Fruit fly (Drosophila melanogaster): Measurements from ENCODE around the gene ZIPIC.

DNA sequence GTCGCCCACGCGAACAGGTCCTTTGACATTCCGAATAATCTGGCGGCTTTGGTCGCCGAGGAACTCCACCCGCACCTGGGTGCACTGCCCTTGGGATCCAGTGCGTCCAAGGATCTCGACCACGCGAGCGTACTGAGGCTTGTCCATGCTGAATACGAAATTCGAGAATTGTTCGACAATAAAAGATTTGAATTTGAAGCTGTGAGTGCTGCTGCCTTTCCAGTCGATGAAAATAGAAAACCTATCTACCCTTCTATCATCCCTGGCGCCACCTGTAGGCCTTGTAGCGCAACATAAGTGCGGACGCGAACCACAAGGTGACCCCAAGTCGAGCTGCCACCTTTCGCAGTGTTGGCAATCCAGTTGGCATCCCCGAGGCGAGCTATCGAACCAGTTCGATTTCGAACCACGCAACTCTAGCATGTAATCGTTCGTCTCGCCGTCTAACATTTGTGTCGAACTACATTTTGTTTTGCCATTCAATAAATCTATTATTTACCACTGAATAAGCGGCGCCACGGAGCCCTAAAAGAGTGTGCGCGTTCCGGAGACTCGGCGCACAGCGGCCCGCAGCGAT, 14.1 kb downstream of the ZIPIC start, which contains the start of the genes RpS28a and Axn:
- TF ChIP-seq insv (optimal IDR thresholded peaks at IDR 0.05) (no peak), psq (optimal IDR thresholded peaks at IDR 0.05) (no peak), Myc (optimal IDR thresholded peaks at IDR 0.05) (no peak), h (optimal IDR thresholded peaks at IDR 0.05) (no peak), ttk (optimal IDR thresholded peaks at IDR 0.05) (no peak)

All from Kc167 (cell line).